Worm (Caenorhabditis elegans): ENCODE measurements around the gene D1054.10.

- TF ChIP-seq ceh-39 (tag; optimal IDR thresholded peaks at IDR 0.05) = no peak
- TF ChIP-seq ztf-11 (tag; optimal IDR thresholded peaks at IDR 0.05) = no peak
- TF ChIP-seq pha-4 (tag; optimal IDR thresholded peaks at IDR 0.05) = no peak
- TF ChIP-seq nhr-237 (tag; optimal IDR thresholded peaks at IDR 0.05) = no peak
- TF ChIP-seq ceh-43 (GFP tag; optimal IDR thresholded peaks at IDR 0.05) = no peak
- no peak for TF ChIP-seq lin-32 (GFP tag; optimal IDR thresholded peaks at IDR 0.05)
- TF ChIP-seq lin-13 (tag; optimal IDR thresholded peaks at IDR 0.05) = no peak
- TF ChIP-seq snpc-4 (tag; optimal IDR thresholded peaks at IDR 0.05) = no peak
- TF ChIP-seq nhr-76 (tag; optimal IDR thresholded peaks at IDR 0.05) = no peak
- TF ChIP-seq hlh-1 (tag; optimal IDR thresholded peaks at IDR 0.05) = no peak
- no peak for TF ChIP-seq elt-3 (tag; optimal IDR thresholded peaks at IDR 0.05)
- no peak for TF ChIP-seq nhr-2 (tag; optimal IDR thresholded peaks at IDR 0.05)
- no peak for TF ChIP-seq lsy-2 (tag; optimal IDR thresholded peaks at IDR 0.05)
- no peak for TF ChIP-seq nhr-28 (tag; optimal IDR thresholded peaks at IDR 0.05)
Measured at ce11 chrV:10839398-10839797, 46.7 kb upstream of the D1054.10 start.
